Worm (Caenorhabditis elegans) whole organism, midembryonic: ENCODE measurements around the gene srw-53.

Experiments
- klf-2 ChIP-seq: fragments of 200-800 bp; sonication (Bioruptor generic); conservative IDR thresholded peaks from 2 replicates; pipeline ENCODE4 v1.3.6; 2022; ENCODE audit warnings: missing genetic modification reagents, missing genetic modification characterization, missing compliant biosample characterization
- ztf-23 ChIP-seq: fragments of 200-800 bp; sonication (Bioruptor generic); IDR thresholded peaks from 2 replicates; pipeline ENCODE4 v1.3.6; 2022; ENCODE audit warnings: missing genetic modification reagents, missing genetic modification characterization, missing compliant biosample characterization

DNA sequence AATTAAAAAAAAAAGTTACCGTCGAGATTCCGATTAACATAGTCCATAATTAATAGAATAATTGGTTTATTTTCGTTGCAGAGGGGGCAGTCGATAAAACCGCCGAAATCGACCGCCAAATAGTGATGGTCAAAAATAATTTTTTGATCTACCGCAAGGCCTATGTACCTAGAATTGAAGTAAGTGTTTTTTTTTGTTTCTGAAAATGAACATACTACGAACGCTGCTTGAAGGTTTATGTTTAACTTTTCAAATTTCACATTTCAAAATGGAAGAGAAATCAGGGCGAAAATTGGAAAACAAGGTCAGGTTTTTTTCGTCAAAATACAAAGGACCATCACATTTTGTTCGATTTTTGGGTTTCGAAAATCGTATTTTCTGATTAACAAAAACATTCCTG, 14.9 kb upstream of the srw-53 start, which contains the start of gene pzf-1:
- TF ChIP-seq klf-2 (GFP tag; lab: Robert Waterston, UW) (no peak), ztf-23 (GFP tag; lab: Robert Waterston, UW) (no peak)
